Worm (Caenorhabditis elegans) whole organism, young adult: Measurements from ENCODE around the gene tbx-2.
A peak's percentile ranks its signal among the peaks of the same experiment; 100 is the strongest.

ENCODE experiments used
- C17E4.6 ChIP-seq: fragments of 200-800 bp; sonication (Bioruptor generic); IDR thresholded peaks from 2 replicates; pipeline ENCODE4 v1.3.6; 2022; ENCODE audit warnings: missing genetic modification reagents, missing genetic modification characterization, missing compliant biosample characterization
- F37B4.10 ChIP-seq: fragments of 200-800 bp; sonication (Bioruptor generic); IDR thresholded peaks from 2 replicates; pipeline ENCODE4 v1.3.6; 2022; ENCODE audit warnings: missing genetic modification characterization, missing compliant biosample characterization
- F39B2.1 ChIP-seq: fragments of 200-800 bp; sonication (Bioruptor generic); IDR thresholded peaks from 2 replicates; pipeline ENCODE4 v1.3.6; 2022; ENCODE audit warnings: missing genetic modification reagents, missing genetic modification characterization, missing compliant biosample characterization
- K12H6.12 ChIP-seq: fragments of 200-800 bp; sonication (Bioruptor generic); optimal IDR thresholded peaks from 2 replicates; lab custom pipeline; 2018; ENCODE audit warnings: mild to moderate bottlenecking, missing genetic modification characterization, missing compliant biosample characterization
- T26A5.8 ChIP-seq: sonication (generic microtip); optimal IDR thresholded peaks from 2 replicates; lab custom pipeline; 2016; ENCODE audit warnings: missing genetic modification characterization, missing compliant biosample characterization
- Y53F4B.3 ChIP-seq: fragments of 200-800 bp; sonication (Bioruptor generic); IDR thresholded peaks from 2 replicates; pipeline ENCODE4 v1.3.6; 2022; ENCODE audit warnings: missing genetic modification reagents, missing genetic modification characterization, missing compliant biosample characterization
- Y53G8AR.9 ChIP-seq: fragments of 200-800 bp; sonication (Bioruptor generic); conservative IDR thresholded peaks from 2 replicates; pipeline ENCODE4 v1.3.6; 2022; ENCODE audit warnings: missing genetic modification reagents, missing genetic modification characterization, missing compliant biosample characterization
- aptf-3 ChIP-seq: fragments of 200-800 bp; sonication (Bioruptor generic); IDR thresholded peaks from 2 replicates; pipeline ENCODE4 v1.3.6; 2022; ENCODE audit warnings: missing genetic modification characterization, missing compliant biosample characterization
- attf-5 ChIP-seq: fragments of 200-800 bp; sonication (Bioruptor generic); optimal IDR thresholded peaks from 2 replicates; lab custom pipeline; 2018; ENCODE audit warnings: mild to moderate bottlenecking, missing genetic modification characterization, missing compliant biosample characterization
- bed-1 ChIP-seq: fragments of 200-800 bp; sonication (Bioruptor generic); IDR thresholded peaks from 2 replicates; pipeline ENCODE4 v1.3.6; 2022; ENCODE audit warnings: missing genetic modification reagents, missing genetic modification characterization, missing compliant biosample characterization
- ceh-27 ChIP-seq: fragments of 200-800 bp; sonication (Bioruptor generic); optimal IDR thresholded peaks from 2 replicates; lab custom pipeline; 2018; ENCODE audit warnings: mild to moderate bottlenecking, missing genetic modification characterization, moderate library complexity, missing compliant biosample characterization
- ceh-58 ChIP-seq: fragments of 200-800 bp; sonication (Bioruptor generic); IDR thresholded peaks from 2 replicates; pipeline ENCODE4 v1.3.6; 2022; ENCODE audit warnings: missing genetic modification characterization, missing compliant biosample characterization
- ceh-79 ChIP-seq: sonication (generic microtip); optimal IDR thresholded peaks from 2 replicates; lab custom pipeline; 2017; ENCODE audit warnings: mild to moderate bottlenecking, missing genetic modification characterization, missing compliant biosample characterization
- chd-7 ChIP-seq: sonication (generic microtip); optimal IDR thresholded peaks from 2 replicates; lab custom pipeline; 2016; ENCODE audit warnings: mild to moderate bottlenecking, missing genetic modification characterization, moderate library complexity, missing compliant biosample characterization
- dpff-1 ChIP-seq: sonication (generic microtip); optimal IDR thresholded peaks from 2 replicates; lab custom pipeline; 2017; ENCODE audit warnings: mild to moderate bottlenecking, missing genetic modification characterization, missing compliant biosample characterization
- efl-1 ChIP-seq: fragments of 150-350 bp; optimal IDR thresholded peaks from 2 replicates; lab custom pipeline; 2014; ENCODE audit warnings: missing biosample characterization, missing genetic modification reagents, missing genetic modification characterization
- gei-17 ChIP-seq: fragments of 200-800 bp; sonication (Bioruptor generic); optimal IDR thresholded peaks from 2 replicates; lab custom pipeline; 2018; ENCODE audit warnings: mild to moderate bottlenecking, missing genetic modification characterization, missing compliant biosample characterization
- hlh-26 ChIP-seq: fragments of 200-800 bp; sonication (Bioruptor generic); conservative IDR thresholded peaks from 2 replicates; pipeline ENCODE4 v1.3.6; 2022; ENCODE audit warnings: missing genetic modification reagents, missing genetic modification characterization, missing compliant biosample characterization
- hmg-20 ChIP-seq: fragments of 200-800 bp; sonication (Bioruptor generic); IDR thresholded peaks from 2 replicates; pipeline ENCODE4 v1.3.6; 2022; ENCODE audit warnings: missing genetic modification reagents, missing genetic modification characterization, missing compliant biosample characterization
- lag-1 ChIP-seq: fragments of 200-800 bp; sonication (Bioruptor generic); IDR thresholded peaks from 2 replicates; pipeline ENCODE4 v1.3.6; 2022; ENCODE audit warnings: missing genetic modification reagents, missing genetic modification characterization, missing compliant biosample characterization
- lin-40 ChIP-seq: sonication (generic microtip); optimal IDR thresholded peaks from 2 replicates; lab custom pipeline; 2016; ENCODE audit warnings: missing genetic modification characterization, mild to moderate bottlenecking, missing compliant biosample characterization, missing genotype, missing genetic modification reagents
- lsy-27 ChIP-seq: sonication (generic microtip); optimal IDR thresholded peaks from 2 replicates; lab custom pipeline; 2017; ENCODE audit warnings: missing genetic modification characterization, mild to moderate bottlenecking, missing compliant biosample characterization, antibody characterized with exemption, missing genotype, borderline replicate concordance; ENCODE audit not compliant: insufficient read depth
- madf-6 ChIP-seq: fragments of 200-800 bp; sonication (Bioruptor generic); IDR thresholded peaks from 2 replicates; pipeline ENCODE4 v1.3.6; 2022; ENCODE audit warnings: missing genetic modification reagents, missing genetic modification characterization, missing compliant biosample characterization
- madf-8 ChIP-seq: fragments of 200-800 bp; sonication (Bioruptor generic); conservative IDR thresholded peaks from 2 replicates; pipeline ENCODE4 v1.3.6; 2022; ENCODE audit warnings: missing genetic modification reagents, missing genetic modification characterization, missing compliant biosample characterization
- nfyb-1 ChIP-seq: fragments of 200-800 bp; sonication (Bioruptor generic); IDR thresholded peaks from 2 replicates; pipeline ENCODE4 v1.3.6; 2022; ENCODE audit warnings: missing genetic modification reagents, missing genetic modification characterization, missing compliant biosample characterization
- nhr-27 ChIP-seq: fragments of 200-800 bp; sonication (Bioruptor generic); optimal IDR thresholded peaks from 2 replicates; lab custom pipeline; 2018; ENCODE audit warnings: mild to moderate bottlenecking, missing genetic modification characterization, moderate library complexity, missing compliant biosample characterization
- nhr-80 ChIP-seq: sonication (generic microtip); optimal IDR thresholded peaks from 2 replicates; lab custom pipeline; 2016; ENCODE audit warnings: missing genetic modification characterization, missing compliant biosample characterization
- rcor-1 ChIP-seq: fragments of 200-800 bp; sonication (Bioruptor generic); IDR thresholded peaks from 2 replicates; pipeline ENCODE4 v1.3.6; 2022; ENCODE audit warnings: missing genetic modification reagents, missing genetic modification characterization, missing compliant biosample characterization
- rec-8 ChIP-seq, 2 experiments: sonication (generic microtip); optimal IDR thresholded peaks; 2 replicates each; lab custom pipeline; 2016; ENCODE audit warnings: mild to moderate bottlenecking in 2 of 2, missing genetic modification characterization in 2 of 2, missing genetic modification reagents in 2 of 2, missing genotype in 2 of 2, missing biosample characterization in 1 of 2, missing compliant biosample characterization in 1 of 2, moderate library complexity in 1 of 2
- repo-1 ChIP-seq: sonication (generic microtip); optimal IDR thresholded peaks from 2 replicates; lab custom pipeline; 2017; ENCODE audit warnings: mild to moderate bottlenecking, missing genetic modification characterization, missing compliant biosample characterization
- snpc-4 ChIP-seq, 5 experiments: fragments of 150-350 bp in 1 of 5; sonication (generic microtip) in 4 of 5; optimal IDR thresholded peaks; 2 replicates each; lab custom pipeline; 2014 to 2018; ENCODE audit warnings: missing genetic modification characterization in 5 of 5, missing biosample characterization in 3 of 5, antibody characterized with exemption in 2 of 5, mild to moderate bottlenecking in 2 of 5, missing compliant biosample characterization in 2 of 5, missing genotype in 2 of 5, moderate library complexity in 2 of 5, missing genetic modification reagents in 1 of 5
- somi-1 ChIP-seq: fragments of 200-800 bp; sonication (Bioruptor generic); optimal IDR thresholded peaks from 2 replicates; lab custom pipeline; 2018; ENCODE audit warnings: mild to moderate bottlenecking, missing genetic modification characterization, missing compliant biosample characterization
- sptf-2 ChIP-seq: fragments of 200-800 bp; sonication (Bioruptor generic); optimal IDR thresholded peaks from 2 replicates; lab custom pipeline; 2018; ENCODE audit warnings: mild to moderate bottlenecking, missing genetic modification characterization, missing compliant biosample characterization
- ztf-26 ChIP-seq: sonication (generic microtip); optimal IDR thresholded peaks from 2 replicates; lab custom pipeline; 2017; ENCODE audit warnings: missing genetic modification characterization, missing compliant biosample characterization
- ztf-28 ChIP-seq: fragments of 200-800 bp; sonication (Bioruptor generic); IDR thresholded peaks from 2 replicates; pipeline ENCODE4 v1.3.6; 2022; ENCODE audit warnings: missing genetic modification reagents, missing genetic modification characterization, missing compliant biosample characterization
- ztf-3 ChIP-seq: fragments of 200-800 bp; sonication (Bioruptor generic); optimal IDR thresholded peaks from 2 replicates; lab custom pipeline; 2018; ENCODE audit warnings: mild to moderate bottlenecking, missing genetic modification characterization, missing compliant biosample characterization

tbx-2 gene

ce11 chrIII:5099500-5099899, 36.6 kb downstream of the tbx-2 start:
- no peak for TF ChIP-seq Y53G8AR.9 (GFP tag; lab: Robert Waterston, UW)
- TF ChIP-seq lag-1 (GFP tag; lab: Robert Waterston, UW), result no peak
- no peak for TF ChIP-seq rcor-1 (GFP tag; lab: Robert Waterston, UW)
- TF ChIP-seq ceh-79, result no peak
- TF ChIP-seq sptf-2 (GFP tag; lab: Kevin White, UChicago), result no peak
- TF ChIP-seq K12H6.12 (tag; lab: Kevin White, UChicago), result no peak
- TF ChIP-seq, all 124 proteins: peak for 0

DNA sequence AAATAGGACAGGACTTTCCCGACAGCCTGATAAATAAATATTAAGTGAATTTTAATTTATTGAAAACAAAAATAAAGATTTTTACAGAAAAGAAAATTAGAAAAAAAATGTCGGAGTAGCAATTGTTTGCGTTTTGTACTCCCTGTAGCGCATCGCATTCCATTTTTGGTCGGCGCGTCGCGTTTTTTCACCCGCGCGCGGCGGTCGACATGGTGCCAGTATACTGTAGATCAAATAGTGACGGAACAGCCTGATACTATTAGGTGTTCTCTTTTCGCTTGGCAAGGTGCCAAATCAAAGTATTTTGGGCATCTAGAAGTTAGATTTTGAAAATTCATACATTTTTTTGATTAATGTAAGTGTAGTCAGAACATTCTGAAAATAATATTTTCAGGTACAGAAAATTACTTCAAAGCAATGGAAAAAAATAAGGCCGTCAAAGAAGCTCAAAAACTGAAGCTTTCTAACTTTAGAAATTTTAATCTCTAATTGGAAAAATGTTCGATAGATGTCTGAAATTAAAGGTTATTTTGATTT, 37.3 kb downstream of the tbx-2 start:
- TF ChIP-seq efl-1 (GFP tag; lab: Kevin White, UChicago) (peak; percentile 57), nfyb-1 (no peak), sptf-2 (GFP tag; lab: Kevin White, UChicago) (no peak), F39B2.1 (GFP tag; lab: Robert Waterston, UW) (no peak), Y53F4B.3 (GFP tag; lab: Robert Waterston, UW) (no peak), ceh-58 (GFP tag; lab: Robert Waterston, UW) (no peak), attf-5 (GFP tag; lab: Kevin White, UChicago) (no peak), ztf-26 (tag; lab: Kevin White, UChicago) (no peak), madf-8 (GFP tag; lab: Robert Waterston, UW) (peak; percentile 48; the same call in 1 of the 2 replicates), madf-6 (GFP tag; lab: Robert Waterston, UW) (peak; percentile 74), somi-1 (GFP tag; lab: Kevin White, UChicago) (no peak), dpff-1 (tag; lab: Kevin White, UChicago) (no peak)

DNA sequence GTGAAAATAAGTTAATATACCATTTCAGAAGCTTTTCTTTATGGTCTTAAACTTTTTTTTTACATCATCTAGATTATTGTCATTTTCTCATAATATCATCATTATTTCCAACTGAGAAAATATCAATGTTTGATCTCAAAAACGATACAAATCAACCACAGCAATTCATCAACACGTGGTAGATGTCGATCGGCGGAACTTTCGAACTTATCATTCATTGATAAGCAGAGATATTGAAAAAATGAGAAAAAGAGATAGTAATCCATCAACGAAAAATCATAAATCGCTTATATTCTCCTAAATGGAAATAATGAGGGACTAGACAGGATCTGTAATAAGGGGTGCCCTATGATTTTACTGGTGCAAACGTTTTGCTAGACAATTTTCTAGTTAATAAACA, 39.4 kb downstream of the tbx-2 start:
- TF ChIP-seq nhr-27 (no peak), snpc-4 (GFP tag; optimal IDR thresholded peaks at IDR 0.05; lab: Kevin White, UChicago) (no peak), snpc-4 (tag; optimal IDR thresholded peaks at IDR 0.05; lab: Kevin White, UChicago) (no peak), lsy-27 (no peak), aptf-3 (GFP tag; lab: Robert Waterston, UW) (no peak), hmg-20 (GFP tag; lab: Robert Waterston, UW) (no peak)

DNA sequence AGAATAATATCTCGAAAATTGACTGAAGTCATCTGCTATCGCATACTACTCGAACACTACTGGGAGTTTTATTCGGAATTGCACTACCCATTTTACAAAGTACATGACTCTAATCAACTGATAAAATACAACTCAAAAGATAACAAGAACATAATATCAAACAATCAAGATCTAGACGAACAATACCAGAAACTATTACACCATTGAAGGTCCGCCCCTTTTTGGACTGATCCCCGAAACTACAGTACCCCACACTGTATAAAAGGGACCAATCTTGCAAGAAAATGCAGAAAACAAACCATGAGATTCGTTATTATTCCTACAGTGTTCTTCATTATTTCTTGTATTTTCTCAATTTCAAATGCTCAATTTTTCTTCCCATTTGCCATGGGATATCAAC, 41.6 kb downstream of the tbx-2 start, which contains the start of gene F54D8.10:
TSS of gene F54D8.10 (plus strand) at position 301 of the 400 bp plus-strand sequence.
- no peak for TF ChIP-seq nhr-80 (tag; lab: Kevin White, UChicago)
- no peak for TF ChIP-seq repo-1 (tag; lab: Kevin White, UChicago)
- no peak for TF ChIP-seq rec-8 (tag; optimal IDR thresholded peaks at IDR 0.05; lab: Kevin White, UChicago)
- TF ChIP-seq C17E4.6 (GFP tag; lab: Robert Waterston, UW), result no peak
- TF ChIP-seq gei-17 (GFP tag; lab: Kevin White, UChicago), result no peak
- TF ChIP-seq chd-7 (tag; lab: Kevin White, UChicago), result no peak
- no peak for TF ChIP-seq F37B4.10 (GFP tag; lab: Robert Waterston, UW)
- no peak for TF ChIP-seq ztf-3 (GFP tag; lab: Kevin White, UChicago)
- no peak for TF ChIP-seq T26A5.8
- no peak for TF ChIP-seq ceh-27 (GFP tag; lab: Kevin White, UChicago)
- no peak for TF ChIP-seq rcor-1 (GFP tag; lab: Robert Waterston, UW)
- no peak for TF ChIP-seq lin-40
- TF ChIP-seq madf-8 (GFP tag; lab: Robert Waterston, UW), result no peak
- no peak for TF ChIP-seq hlh-26 (GFP tag; lab: Robert Waterston, UW)
- TF ChIP-seq ztf-28 (GFP tag; lab: Robert Waterston, UW), result no peak
- TF ChIP-seq lag-1 (GFP tag; lab: Robert Waterston, UW), result no peak
- TF ChIP-seq ztf-26 (tag; lab: Kevin White, UChicago), result no peak
- no peak for TF ChIP-seq bed-1 (GFP tag; lab: Robert Waterston, UW)
